Fruit fly (Drosophila melanogaster) whole organism, embryonic: ENCODE measurements around the gene spirit.

ENCODE experiments used
- Awh ChIP-seq: fragments of 200-800 bp; sonication (Bioruptor generic); IDR thresholded peaks from 2 replicates; pipeline ENCODE4, ENCODE4 v1.3.6; 2022; ENCODE audit warnings: missing biosample characterization, missing genetic modification characterization
- BEAF-32 ChIP-seq: fragments of 200-800 bp; sonication (Bioruptor generic); optimal IDR thresholded peaks from 3 replicates; lab custom pipeline; 2017; ENCODE audit warnings: missing biosample characterization, missing genetic modification characterization, mild to moderate bottlenecking, moderate library complexity, missing genetic modification reagents
- CG10321 ChIP-seq: fragments of 200-800 bp; sonication (Bioruptor generic); IDR thresholded peaks from 2 replicates; pipeline ENCODE4 v1.3.6; 2022; ENCODE audit warnings: missing biosample characterization, missing genetic modification characterization
- CG10959 ChIP-seq: fragments of 200-800 bp; sonication (Bioruptor generic); IDR thresholded peaks from 2 replicates; pipeline ENCODE4 v1.3.6; 2022; ENCODE audit warnings: missing biosample characterization, missing genetic modification characterization
- CG11560 ChIP-seq: fragments of 200-800 bp; sonication (Bioruptor generic); IDR thresholded peaks from 3 replicates; pipeline ENCODE4 v1.3.6; 2022; ENCODE audit warnings: missing biosample characterization, missing genetic modification characterization
- CG11723 ChIP-seq: fragments of 200-800 bp; sonication (Bioruptor generic); optimal IDR thresholded peaks from 2 replicates; lab custom pipeline; 2017; ENCODE audit warnings: missing biosample characterization, mild to moderate bottlenecking, missing genetic modification characterization
- CG12155 ChIP-seq: fragments of 200-800 bp; sonication (Bioruptor generic); optimal IDR thresholded peaks from 3 replicates; lab custom pipeline; 2016; ENCODE audit warnings: missing biosample characterization, missing genetic modification characterization
- CG12744 ChIP-seq: fragments of 200-800 bp; sonication (Bioruptor generic); optimal IDR thresholded peaks from 2 replicates; lab custom pipeline; 2016; ENCODE audit warnings: missing biosample characterization, missing genetic modification characterization
- CG15601 ChIP-seq: fragments of 200-800 bp; sonication (Bioruptor generic); optimal IDR thresholded peaks from 3 replicates; lab custom pipeline; 2019; ENCODE audit warnings: missing biosample characterization, mild to moderate bottlenecking, missing genetic modification characterization, moderate library complexity
- CG1603 ChIP-seq: fragments of 200-800 bp; sonication (Bioruptor generic); optimal IDR thresholded peaks from 2 replicates; lab custom pipeline; 2019; ENCODE audit warnings: missing biosample characterization, mild to moderate bottlenecking, missing genetic modification characterization, moderate library complexity
- CG18764 ChIP-seq: fragments of 200-800 bp; sonication (Bioruptor generic); optimal IDR thresholded peaks from 3 replicates; lab custom pipeline; 2016; ENCODE audit warnings: missing biosample characterization, missing genetic modification characterization
- CG2712 ChIP-seq: fragments of 200-800 bp; optimal IDR thresholded peaks from 3 replicates; lab custom pipeline; 2019; ENCODE audit warnings: missing biosample characterization, mild to moderate bottlenecking, missing genetic modification characterization, moderate library complexity
- CG32532 ChIP-seq: fragments of 200-800 bp; sonication (Bioruptor generic); IDR thresholded peaks from 2 replicates; pipeline ENCODE4 v1.3.6; 2022; ENCODE audit warnings: missing biosample characterization, missing genetic modification characterization
- CG34376 ChIP-seq: fragments of 200-800 bp; sonication (Bioruptor generic); optimal IDR thresholded peaks from 2 replicates; lab custom pipeline; 2018; ENCODE audit warnings: missing biosample characterization, mild to moderate bottlenecking, missing genetic modification characterization
- CG4424 ChIP-seq: fragments of 200-800 bp; sonication (Bioruptor generic); optimal IDR thresholded peaks from 3 replicates; lab custom pipeline; 2016; ENCODE audit warnings: missing biosample characterization, missing genetic modification characterization
- CG6683 ChIP-seq: fragments of 200-800 bp; sonication (Bioruptor generic); optimal IDR thresholded peaks from 2 replicates; lab custom pipeline; 2017; ENCODE audit warnings: missing biosample characterization, mild to moderate bottlenecking, missing genetic modification characterization, missing genetic modification reagents
- CG6813 ChIP-seq: fragments of 200-800 bp; sonication (Bioruptor generic); optimal IDR thresholded peaks from 2 replicates; lab custom pipeline; 2017; ENCODE audit warnings: missing biosample characterization, missing genetic modification characterization, mild to moderate bottlenecking, moderate library complexity, missing genetic modification reagents
- CG7928 ChIP-seq: fragments of 200-800 bp; sonication (Bioruptor generic); optimal IDR thresholded peaks from 2 replicates; lab custom pipeline; 2017; ENCODE audit warnings: missing biosample characterization, mild to moderate bottlenecking, missing genetic modification characterization
- CG7987 ChIP-seq: fragments of 200-800 bp; sonication (Bioruptor generic); optimal IDR thresholded peaks from 2 replicates; lab custom pipeline; 2018; ENCODE audit warnings: missing biosample characterization, mild to moderate bottlenecking, missing genetic modification characterization, moderate library complexity
- CG8359 ChIP-seq: fragments of 200-800 bp; sonication (Bioruptor generic); optimal IDR thresholded peaks from 2 replicates; lab custom pipeline; 2017; ENCODE audit warnings: missing biosample characterization, mild to moderate bottlenecking, missing genetic modification characterization, borderline replicate concordance
- CG9215 ChIP-seq: fragments of 200-800 bp; sonication (Bioruptor generic); IDR thresholded peaks from 2 replicates; pipeline ENCODE4 v1.3.6; 2022; ENCODE audit warnings: missing biosample characterization, missing genetic modification characterization
- CG9797 ChIP-seq: fragments of 200-800 bp; sonication (Bioruptor generic); optimal IDR thresholded peaks from 3 replicates; lab custom pipeline; 2018; ENCODE audit warnings: missing biosample characterization, mild to moderate bottlenecking, missing genetic modification characterization
- D ChIP-seq, 2 experiments: fragments of 200-800 bp in 1 of 2; fragments of >200 bp in 1 of 2; sonication (Bioruptor generic) in 1 of 2; optimal IDR thresholded peaks; 2 replicates in 1 of 2; 3 replicates in 1 of 2; lab custom pipeline; 2017; ENCODE audit warnings: mild to moderate bottlenecking in 1 of 2, missing biosample characterization in 1 of 2, missing genetic modification characterization in 1 of 2, missing genetic modification reagents in 1 of 2
- Dek ChIP-seq: fragments of 200-800 bp; sonication (Bioruptor generic); optimal IDR thresholded peaks from 3 replicates; lab custom pipeline; 2019; ENCODE audit warnings: missing biosample characterization, mild to moderate bottlenecking, missing genetic modification characterization, moderate library complexity
- E2f2 ChIP-seq: fragments of 200-800 bp; sonication (Bioruptor generic); IDR thresholded peaks from 2 replicates; pipeline ENCODE4 v1.3.6; 2022; ENCODE audit warnings: missing biosample characterization, missing genetic modification characterization
- HLH3B ChIP-seq: fragments of 200-800 bp; sonication (Bioruptor generic); IDR thresholded peaks from 2 replicates; pipeline ENCODE4 v1.3.6; 2022; ENCODE audit warnings: missing biosample characterization, missing genetic modification characterization
- NC2β ChIP-seq: fragments of 200-800 bp; sonication (Bioruptor generic); optimal IDR thresholded peaks from 2 replicates; lab custom pipeline; 2016; ENCODE audit warnings: missing biosample characterization, missing genetic modification characterization
- Oaz ChIP-seq: fragments of 200-800 bp; sonication (Bioruptor generic); IDR thresholded peaks from 2 replicates; pipeline ENCODE4 v1.3.6; 2022; ENCODE audit warnings: missing biosample characterization, missing genetic modification characterization
- PHDP ChIP-seq: fragments of 200-800 bp; sonication (Bioruptor generic); optimal IDR thresholded peaks from 3 replicates; lab custom pipeline; 2018; ENCODE audit warnings: missing biosample characterization, mild to moderate bottlenecking, missing genetic modification characterization, moderate library complexity
- Side ChIP-seq: fragments of 200-800 bp; sonication (Bioruptor generic); optimal IDR thresholded peaks from 2 replicates; lab custom pipeline; 2016; ENCODE audit warnings: missing biosample characterization, missing genetic modification characterization
- Taf1 ChIP-seq: fragments of 200-800 bp; sonication (Bioruptor generic); IDR thresholded peaks from 2 replicates; pipeline ENCODE4 v1.3.6; 2022; ENCODE audit warnings: missing biosample characterization, missing genetic modification characterization
- ato ChIP-seq: fragments of 200-800 bp; sonication (Bioruptor generic); IDR thresholded peaks from 2 replicates; pipeline ENCODE4 v1.3.6; 2022; ENCODE audit warnings: missing biosample characterization, missing genetic modification characterization; ENCODE audit not compliant: partially characterized antibody
- crc ChIP-seq: fragments of 200-800 bp; sonication (Bioruptor generic); optimal IDR thresholded peaks from 2 replicates; lab custom pipeline; 2016; ENCODE audit warnings: missing biosample characterization, missing genetic modification characterization
- croc ChIP-seq: fragments of 200-800 bp; sonication (Bioruptor generic); conservative IDR thresholded peaks from 3 replicates; pipeline ENCODE4 v1.3.6; 2022; ENCODE audit warnings: missing biosample characterization, missing genetic modification characterization
- eyg ChIP-seq: fragments of 200-800 bp; sonication (Bioruptor generic); optimal IDR thresholded peaks from 3 replicates; lab custom pipeline; 2016; ENCODE audit warnings: missing biosample characterization, missing genetic modification characterization
- h ChIP-seq: fragments of >200 bp; optimal IDR thresholded peaks from 2 replicates; lab custom pipeline; 2017
- hkb ChIP-seq, 2 experiments: fragments of 200-800 bp in 1 of 2; fragments of >200 bp in 1 of 2; sonication (Bioruptor generic) in 1 of 2; IDR thresholded peaks in 1 of 2; optimal IDR thresholded peaks in 1 of 2; 2 replicates each; pipeline versions ENCODE4 v1.3.6 to Lab custom; 2017 to 2022; ENCODE audit warnings: missing biosample characterization in 1 of 2, missing genetic modification characterization in 1 of 2
- kay ChIP-seq: fragments of 200-800 bp; sonication (Bioruptor generic); optimal IDR thresholded peaks from 2 replicates; lab custom pipeline; 2016; ENCODE audit warnings: missing biosample characterization, missing genetic modification characterization
- luna ChIP-seq: fragments of 200-800 bp; sonication (Bioruptor generic); optimal IDR thresholded peaks from 2 replicates; lab custom pipeline; 2016; ENCODE audit warnings: missing biosample characterization, missing genetic modification characterization
- nerfin-1 ChIP-seq: fragments of 200-800 bp; sonication (Bioruptor generic); optimal IDR thresholded peaks from 3 replicates; lab custom pipeline; 2019; ENCODE audit warnings: missing biosample characterization, mild to moderate bottlenecking, missing genetic modification characterization, moderate library complexity
- org-1 ChIP-seq: fragments of 200-800 bp; sonication (Bioruptor generic); optimal IDR thresholded peaks from 2 replicates; lab custom pipeline; 2017; ENCODE audit warnings: missing biosample characterization, missing genetic modification characterization
- prd ChIP-seq, 3 experiments: fragments of >200 bp in 2 of 3; fragments of 200-800 bp in 1 of 3; sonication (Bioruptor generic) in 1 of 3; optimal IDR thresholded peaks in 2 of 3; IDR thresholded peaks in 1 of 3; 2 replicates in 2 of 3; 3 replicates in 1 of 3; pipeline versions ENCODE4 v1.3.6 to Lab custom; 2017 to 2022; ENCODE audit warnings: missing biosample characterization in 1 of 3, missing genetic modification characterization in 1 of 3
- pzg ChIP-seq: fragments of 200-800 bp; sonication (Bioruptor generic); optimal IDR thresholded peaks from 3 replicates; lab custom pipeline; 2018; ENCODE audit warnings: missing biosample characterization, mild to moderate bottlenecking, missing genetic modification characterization, moderate library complexity
- schlank ChIP-seq: fragments of 200-800 bp; sonication (Bioruptor generic); optimal IDR thresholded peaks from 2 replicates; lab custom pipeline; 2018; ENCODE audit warnings: missing biosample characterization, mild to moderate bottlenecking, missing genetic modification characterization
- sens ChIP-seq: fragments of 200-800 bp; sonication (Bioruptor generic); peaks from one replicate; lab custom pipeline; 2016; ENCODE audit warnings: missing biosample characterization, missing genetic modification characterization
- sens-2 ChIP-seq: fragments of 200-800 bp; sonication (Bioruptor generic); IDR thresholded peaks from 2 replicates; pipeline ENCODE4 v1.3.6; 2022; ENCODE audit warnings: missing biosample characterization, missing genetic modification characterization
- seq ChIP-seq: fragments of 200-800 bp; sonication (Bioruptor generic); IDR thresholded peaks from 2 replicates; pipeline ENCODE4 v1.3.6; 2022; ENCODE audit warnings: missing biosample characterization, missing genetic modification characterization
- shn ChIP-seq: fragments of 200-800 bp; sonication (Bioruptor generic); optimal IDR thresholded peaks from 3 replicates; lab custom pipeline; 2016; ENCODE audit warnings: missing biosample characterization, missing genetic modification characterization
- tap ChIP-seq: fragments of 200-800 bp; optimal IDR thresholded peaks from 3 replicates; lab custom pipeline; 2019; ENCODE audit warnings: missing biosample characterization, mild to moderate bottlenecking, missing genetic modification characterization, moderate library complexity
- tup ChIP-seq: fragments of 200-800 bp; sonication (Bioruptor generic); optimal IDR thresholded peaks from 2 replicates; lab custom pipeline; 2016; ENCODE audit warnings: missing biosample characterization, mild to moderate bottlenecking, missing genetic modification characterization, moderate library complexity

Gene spirit

DNA sequence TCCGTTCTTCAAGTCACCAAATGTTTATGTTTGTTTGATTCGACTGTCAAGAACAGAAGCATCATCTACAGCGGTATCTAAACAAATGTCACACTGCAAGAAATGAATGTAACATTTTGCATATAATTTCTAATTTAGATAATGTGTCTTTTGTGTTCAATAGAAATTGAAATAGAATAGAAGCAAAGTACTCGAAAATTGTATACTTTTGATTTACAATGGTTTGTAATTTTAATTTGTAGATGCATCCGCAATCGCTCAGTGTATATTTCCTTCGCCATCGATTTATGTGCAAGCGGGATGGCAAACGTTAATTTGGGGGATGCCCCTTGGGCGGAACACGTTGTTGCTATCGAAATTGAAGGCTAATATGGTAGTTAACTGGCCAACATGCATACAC is 35.2 kb downstream of the spirit start (continued):
- TF ChIP-seq CG7928 (GFP tag; lab: Kevin White, UChicago) (no peak), prd (optimal IDR thresholded peaks at IDR 0.05; lab: Kevin White, UChicago) (no peak), prd (GFP tag; IDR thresholded peaks at IDR 0.05; lab: Robert Waterston, UW) (peak; percentile 69), CG15601 (tag; lab: Kevin White, UChicago) (peak; percentile 46), CG18764 (GFP tag; lab: Kevin White, UChicago) (peak; percentile 2), CG11560 (tag; lab: Robert Waterston, UW) (no peak), Taf1 (GFP tag; lab: Robert Waterston, UW) (no peak), CG12155 (GFP tag; lab: Kevin White, UChicago) (peak; percentile 10), luna (GFP tag; lab: Kevin White, UChicago) (no peak), Dek (tag; lab: Kevin White, UChicago) (peak; percentile 37), CG10959 (GFP tag; lab: Robert Waterston, UW) (peak; percentile 68), Side (GFP tag; lab: Kevin White, UChicago) (peak; percentile 47), D (optimal IDR thresholded peaks at IDR 0.05; lab: Kevin White, UChicago) (no peak), D (GFP tag; optimal IDR thresholded peaks at IDR 0.05; lab: Kevin White, UChicago) (peak; percentile 52), CG6683 (GFP tag; lab: Kevin White, UChicago) (peak; percentile 16), pzg (GFP tag; lab: Kevin White, UChicago) (no peak), CG34376 (no peak), tap (tag; lab: Kevin White, UChicago) (peak; percentile 70), kay (peak; percentile 9), seq (GFP tag; lab: Robert Waterston, UW) (peak; percentile 59), CG32532 (GFP tag; lab: Robert Waterston, UW) (peak; percentile 68), CG8359 (peak; percentile 16), eyg (GFP tag; lab: Kevin White, UChicago) (peak; percentile 8), NC2β (peak; percentile 43), org-1 (GFP tag; lab: Kevin White, UChicago) (peak; percentile 59), CG9797 (no peak), CG9215 (GFP tag; lab: Robert Waterston, UW) (no peak), schlank (no peak), crc (peak; percentile 48), HLH3B (peak; percentile 74), CG10321 (no peak), CG6813 (GFP tag; lab: Kevin White, UChicago) (peak; percentile 54), CG1603 (peak; percentile 80), shn (no peak), hkb (optimal IDR thresholded peaks at IDR 0.05; lab: Kevin White, UChicago) (no peak), hkb (GFP tag; IDR thresholded peaks at IDR 0.05; lab: Robert Waterston, UW) (peak; percentile 77), sens-2 (GFP tag; lab: Robert Waterston, UW) (0 out of 2 replicates have a peak, but pooled peaks have one; percentile 11), croc (GFP tag; lab: Robert Waterston, UW) (no peak; the same call in 2 of the 3 replicates), Oaz (GFP tag; lab: Robert Waterston, UW) (no peak), CG11723 (GFP tag; lab: Kevin White, UChicago) (peak; percentile 17), CG4424 (peak; percentile 58), h (lab: Kevin White, UChicago) (no peak), PHDP (tag; lab: Kevin White, UChicago) (peak; percentile 68), Awh (peak; percentile 58), ato (no peak), tup (GFP tag; lab: Kevin White, UChicago) (no peak), CG2712 (tag; lab: Kevin White, UChicago) (peak; percentile 75), E2f2 (GFP tag; lab: Robert Waterston, UW) (peak; percentile 42; the same call in 1 of the 2 replicates), CG7987 (GFP tag; lab: Kevin White, UChicago) (peak; percentile 8), nerfin-1 (tag; lab: Kevin White, UChicago) (peak; percentile 32), CG12744 (GFP tag; lab: Kevin White, UChicago) (peak; percentile 50), BEAF-32 (no peak), sens (GFP tag; lab: Kevin White, UChicago) (peak; percentile 89)
